Fruit fly (Drosophila melanogaster) whole organism, embryonic: ENCODE results near the gene RhoBTB.
A peak's percentile ranks its signal among the peaks of the same experiment; 100 is the strongest.

ENCODE experiments used
- CG10959 ChIP-seq: fragments of 200-800 bp; sonication (Bioruptor generic); IDR thresholded peaks from 2 replicates; pipeline ENCODE4 v1.3.6; 2022; ENCODE audit warnings: missing biosample characterization, missing genetic modification characterization
- Deaf1 ChIP-seq: fragments of 200-800 bp; optimal IDR thresholded peaks from 3 replicates; lab custom pipeline; 2019; ENCODE audit warnings: missing biosample characterization, mild to moderate bottlenecking, missing genetic modification characterization, moderate library complexity
- crp ChIP-seq, 2 experiments: fragments of 200-800 bp; sonication (Bioruptor generic); optimal IDR thresholded peaks; 2 replicates in 1 of 2; 3 replicates in 1 of 2; lab custom pipeline; 2017; ENCODE audit warnings: missing biosample characterization in 2 of 2, missing genetic modification characterization in 2 of 2, mild to moderate bottlenecking in 1 of 2, moderate library complexity in 1 of 2
- trem ChIP-seq: fragments of 200-800 bp; optimal IDR thresholded peaks from 3 replicates; lab custom pipeline; 2019; ENCODE audit warnings: missing biosample characterization, mild to moderate bottlenecking, missing genetic modification characterization, moderate library complexity

- TF ChIP-seq trem (peak; percentile 81), CG10959 (GFP tag; lab: Robert Waterston, UW) (no peak), Deaf1 (tag; lab: Kevin White, UChicago) (no peak), crp (GFP tag; optimal IDR thresholded peaks at IDR 0.05; lab: Kevin White, UChicago) (peak; percentile 62 to 91)
These were observed 14.7 kb upstream of the RhoBTB start, which contains the start of gene Prim2 for dm6 chr3L:20361389-20361788.
